Fruit fly (Drosophila melanogaster) whole organism, embryonic: ENCODE results near the gene klu.

ENCODE experiments used
- Aef1 ChIP-seq: fragments of 200-800 bp; sonication (Bioruptor generic); IDR thresholded peaks from 3 replicates; pipeline ENCODE4 v1.3.6; 2022; ENCODE audit warnings: missing biosample characterization, missing genetic modification characterization
- Awh ChIP-seq: fragments of 200-800 bp; sonication (Bioruptor generic); IDR thresholded peaks from 2 replicates; pipeline ENCODE4, ENCODE4 v1.3.6; 2022; ENCODE audit warnings: missing biosample characterization, missing genetic modification characterization
- CG12219 ChIP-seq: fragments of 200-800 bp; sonication (Bioruptor generic); optimal IDR thresholded peaks from 3 replicates; lab custom pipeline; 2018; ENCODE audit warnings: missing biosample characterization, mild to moderate bottlenecking, missing genetic modification characterization
- CG1233 ChIP-seq: fragments of 200-800 bp; sonication (Bioruptor generic); optimal IDR thresholded peaks from 4 replicates; lab custom pipeline; 2018; ENCODE audit warnings: missing biosample characterization, mild to moderate bottlenecking, missing genetic modification characterization
- CG12744 ChIP-seq: fragments of 200-800 bp; sonication (Bioruptor generic); optimal IDR thresholded peaks from 2 replicates; lab custom pipeline; 2016; ENCODE audit warnings: missing biosample characterization, missing genetic modification characterization
- CG12942 ChIP-seq: fragments of 200-800 bp; sonication (Bioruptor generic); optimal IDR thresholded peaks from 3 replicates; lab custom pipeline; 2016; ENCODE audit warnings: missing biosample characterization, missing genetic modification characterization
- CG1603 ChIP-seq: fragments of 200-800 bp; sonication (Bioruptor generic); optimal IDR thresholded peaks from 2 replicates; lab custom pipeline; 2019; ENCODE audit warnings: missing biosample characterization, mild to moderate bottlenecking, missing genetic modification characterization, moderate library complexity
- CG17361 ChIP-seq: fragments of 200-800 bp; sonication (Bioruptor generic); IDR thresholded peaks from 3 replicates; pipeline ENCODE4 v1.3.6; 2022; ENCODE audit warnings: missing biosample characterization, missing genetic modification characterization
- CG17568 ChIP-seq: fragments of 200-800 bp; sonication (Bioruptor generic); optimal IDR thresholded peaks from 2 replicates; lab custom pipeline; 2018; ENCODE audit warnings: missing biosample characterization, mild to moderate bottlenecking, missing genetic modification characterization, moderate library complexity
- CG17912 ChIP-seq: fragments of 200-800 bp; sonication (Bioruptor generic); optimal IDR thresholded peaks from 2 replicates; lab custom pipeline; 2018; ENCODE audit warnings: missing biosample characterization, mild to moderate bottlenecking, missing genetic modification characterization
- CG1792 ChIP-seq: fragments of 200-800 bp; sonication (Bioruptor generic); optimal IDR thresholded peaks from 2 replicates; lab custom pipeline; 2016; ENCODE audit warnings: missing biosample characterization, missing genetic modification characterization
- CG18262 ChIP-seq: fragments of 200-800 bp; optimal IDR thresholded peaks from 3 replicates; lab custom pipeline; 2019; ENCODE audit warnings: missing biosample characterization, mild to moderate bottlenecking, missing genetic modification characterization, moderate library complexity
- CG3065 ChIP-seq: fragments of 200-800 bp; sonication (Bioruptor generic); optimal IDR thresholded peaks from 2 replicates; lab custom pipeline; 2016; ENCODE audit warnings: missing biosample characterization, missing genetic modification characterization
- CG3838 ChIP-seq: fragments of 200-800 bp; sonication (Bioruptor generic); optimal IDR thresholded peaks from 3 replicates; lab custom pipeline; 2016; ENCODE audit warnings: missing biosample characterization, missing genetic modification characterization
- CG43689 ChIP-seq: fragments of 200-800 bp; sonication (Bioruptor generic); IDR thresholded peaks from 2 replicates; pipeline ENCODE4 v1.3.6; 2022; ENCODE audit warnings: missing biosample characterization, missing genetic modification characterization
- CG4617 ChIP-seq: fragments of 200-800 bp; sonication (Bioruptor generic); optimal IDR thresholded peaks from 3 replicates; lab custom pipeline; 2016; ENCODE audit warnings: missing biosample characterization, missing genetic modification characterization, borderline replicate concordance
- CG4820 ChIP-seq: fragments of 200-800 bp; sonication (Bioruptor generic); optimal IDR thresholded peaks from 3 replicates; lab custom pipeline; 2016; ENCODE audit warnings: missing biosample characterization, missing genetic modification characterization
- CG6175 ChIP-seq: fragments of 200-800 bp; sonication (Bioruptor generic); IDR thresholded peaks from 3 replicates; pipeline ENCODE4 v1.3.6; 2022; ENCODE audit warnings: missing biosample characterization, missing genetic modification characterization
- CG6854 ChIP-seq: fragments of 200-800 bp; sonication (Bioruptor generic); optimal IDR thresholded peaks from 3 replicates; lab custom pipeline; 2017; ENCODE audit warnings: missing biosample characterization, mild to moderate bottlenecking, missing genetic modification characterization
- CG7928 ChIP-seq: fragments of 200-800 bp; sonication (Bioruptor generic); optimal IDR thresholded peaks from 2 replicates; lab custom pipeline; 2017; ENCODE audit warnings: missing biosample characterization, mild to moderate bottlenecking, missing genetic modification characterization
- CG8388 ChIP-seq: fragments of 200-800 bp; sonication (Bioruptor generic); optimal IDR thresholded peaks from 2 replicates; lab custom pipeline; 2019; ENCODE audit warnings: missing biosample characterization, mild to moderate bottlenecking, missing genetic modification characterization, moderate library complexity
- CG9215 ChIP-seq: fragments of 200-800 bp; sonication (Bioruptor generic); IDR thresholded peaks from 2 replicates; pipeline ENCODE4 v1.3.6; 2022; ENCODE audit warnings: missing biosample characterization, missing genetic modification characterization
- CG9437 ChIP-seq: fragments of 200-800 bp; sonication (Bioruptor generic); optimal IDR thresholded peaks from 2 replicates; lab custom pipeline; 2018; ENCODE audit warnings: missing biosample characterization, mild to moderate bottlenecking, missing genetic modification characterization
- CG9609 ChIP-seq: fragments of 200-800 bp; sonication (Bioruptor generic); optimal IDR thresholded peaks from 3 replicates; lab custom pipeline; 2016; ENCODE audit warnings: missing biosample characterization, missing genetic modification characterization
- CG9797 ChIP-seq: fragments of 200-800 bp; sonication (Bioruptor generic); optimal IDR thresholded peaks from 3 replicates; lab custom pipeline; 2018; ENCODE audit warnings: missing biosample characterization, mild to moderate bottlenecking, missing genetic modification characterization
- Fer1 ChIP-seq: fragments of 200-800 bp; sonication (Bioruptor generic); optimal IDR thresholded peaks from 2 replicates; lab custom pipeline; 2017; ENCODE audit warnings: missing biosample characterization, mild to moderate bottlenecking, missing genetic modification characterization
- Jarid2 ChIP-seq: fragments of 200-800 bp; sonication (Bioruptor generic); optimal IDR thresholded peaks from 3 replicates; lab custom pipeline; 2017; ENCODE audit warnings: mild to moderate bottlenecking, missing biosample characterization, missing genetic modification reagents, missing genetic modification characterization
- Mrtf ChIP-seq: fragments of 200-800 bp; sonication (Bioruptor generic); IDR thresholded peaks from 3 replicates; pipeline ENCODE4 v1.3.6; 2022; ENCODE audit warnings: missing biosample characterization, missing genetic modification characterization
- Oli ChIP-seq: fragments of 200-800 bp; sonication (Bioruptor generic); optimal IDR thresholded peaks from 2 replicates; lab custom pipeline; 2018; ENCODE audit warnings: missing biosample characterization, mild to moderate bottlenecking, missing genetic modification characterization, moderate library complexity
- Vsx1 ChIP-seq: fragments of 200-800 bp; sonication (Bioruptor generic); optimal IDR thresholded peaks from 2 replicates; lab custom pipeline; 2017; ENCODE audit warnings: missing biosample characterization, mild to moderate bottlenecking, missing genetic modification characterization, missing genetic modification reagents
- ase ChIP-seq: fragments of 200-800 bp; sonication (Bioruptor generic); IDR thresholded peaks from 3 replicates; pipeline ENCODE4 v1.3.6; 2022; ENCODE audit warnings: missing biosample characterization, missing genetic modification characterization
- bbx ChIP-seq: fragments of 200-800 bp; sonication (Bioruptor generic); IDR thresholded peaks from 2 replicates; pipeline ENCODE4 v1.3.6; 2022; ENCODE audit warnings: missing biosample characterization, missing genetic modification characterization; ENCODE audit not compliant: partially characterized antibody
- bowl ChIP-seq: fragments of 200-800 bp; sonication (Bioruptor generic); IDR thresholded peaks from 2 replicates; pipeline ENCODE4 v1.3.6; 2022; ENCODE audit warnings: missing biosample characterization, missing genetic modification characterization
- cato ChIP-seq: fragments of 200-800 bp; sonication (Bioruptor generic); optimal IDR thresholded peaks from 2 replicates; lab custom pipeline; 2016; ENCODE audit warnings: missing biosample characterization, missing genetic modification characterization, borderline replicate concordance
- fd3F ChIP-seq: fragments of 200-800 bp; sonication (Bioruptor generic); optimal IDR thresholded peaks from 2 replicates; lab custom pipeline; 2018; ENCODE audit warnings: missing biosample characterization, mild to moderate bottlenecking, missing genetic modification characterization, moderate library complexity
- gem ChIP-seq: fragments of 200-800 bp; sonication (Bioruptor generic); optimal IDR thresholded peaks from 2 replicates; lab custom pipeline; 2019; ENCODE audit warnings: missing biosample characterization, mild to moderate bottlenecking, missing genetic modification characterization, moderate library complexity
- her ChIP-seq: fragments of 200-800 bp; sonication (Bioruptor generic); optimal IDR thresholded peaks from 2 replicates; lab custom pipeline; 2016; ENCODE audit warnings: missing biosample characterization, missing genetic modification characterization
- ind ChIP-seq: fragments of 200-800 bp; sonication (Bioruptor generic); optimal IDR thresholded peaks from 3 replicates; lab custom pipeline; 2016; ENCODE audit warnings: missing biosample characterization, missing genetic modification characterization
- lilli ChIP-seq: fragments of 200-800 bp; sonication (Bioruptor generic); optimal IDR thresholded peaks from 3 replicates; lab custom pipeline; 2016; ENCODE audit warnings: missing biosample characterization, missing genetic modification characterization
- odd ChIP-seq: fragments of 200-800 bp; sonication (Bioruptor generic); optimal IDR thresholded peaks from 2 replicates; lab custom pipeline; 2017; ENCODE audit warnings: missing biosample characterization, mild to moderate bottlenecking, missing genetic modification characterization
- p53 ChIP-seq: fragments of 200-800 bp; sonication (Bioruptor generic); optimal IDR thresholded peaks from 2 replicates; lab custom pipeline; 2016; ENCODE audit warnings: missing biosample characterization, missing genetic modification characterization
- phol ChIP-seq: fragments of 200-800 bp; sonication (Bioruptor generic); optimal IDR thresholded peaks from 3 replicates; lab custom pipeline; 2018; ENCODE audit warnings: missing biosample characterization, mild to moderate bottlenecking, missing genetic modification characterization, moderate library complexity
- sens ChIP-seq: fragments of 200-800 bp; sonication (Bioruptor generic); peaks from one replicate; lab custom pipeline; 2016; ENCODE audit warnings: missing biosample characterization, missing genetic modification characterization
- sens-2 ChIP-seq: fragments of 200-800 bp; sonication (Bioruptor generic); IDR thresholded peaks from 2 replicates; pipeline ENCODE4 v1.3.6; 2022; ENCODE audit warnings: missing biosample characterization, missing genetic modification characterization
- slp2 ChIP-seq: fragments of 200-800 bp; sonication (Bioruptor generic); optimal IDR thresholded peaks from 2 replicates; lab custom pipeline; 2016; ENCODE audit warnings: missing biosample characterization, missing genetic modification characterization
- sna ChIP-seq: fragments of 200-800 bp; sonication (Bioruptor generic); IDR thresholded peaks from 2 replicates; pipeline ENCODE4 v1.3.6; 2022; ENCODE audit warnings: missing biosample characterization, missing genetic modification characterization; ENCODE audit not compliant: partially characterized antibody
- sob ChIP-seq: fragments of 200-800 bp; sonication (Bioruptor generic); IDR thresholded peaks from 2 replicates; pipeline ENCODE4 v1.3.6; 2022; ENCODE audit warnings: missing biosample characterization, missing genetic modification characterization
- stwl ChIP-seq: fragments of 200-800 bp; sonication (Bioruptor generic); optimal IDR thresholded peaks from 3 replicates; lab custom pipeline; 2018; ENCODE audit warnings: missing biosample characterization, mild to moderate bottlenecking, missing genetic modification characterization, moderate library complexity
- wek ChIP-seq: fragments of 200-800 bp; sonication (Bioruptor generic); optimal IDR thresholded peaks from 3 replicates; lab custom pipeline; 2018; ENCODE audit warnings: missing biosample characterization, mild to moderate bottlenecking, missing genetic modification characterization, moderate library complexity
- zen ChIP-seq: fragments of 200-800 bp; sonication (Bioruptor generic); optimal IDR thresholded peaks from 3 replicates; lab custom pipeline; 2018; ENCODE audit warnings: missing biosample characterization, mild to moderate bottlenecking, missing genetic modification characterization, moderate library complexity
- zf30C ChIP-seq: fragments of 200-800 bp; sonication (Bioruptor generic); optimal IDR thresholded peaks from 3 replicates; lab custom pipeline; 2018; ENCODE audit warnings: missing biosample characterization, mild to moderate bottlenecking, missing genetic modification characterization

The klu gene

dm6 chr3L:11010410-11010827 lies 1.4 kb upstream of the klu start (continued):
- TF ChIP-seq CG3065 (GFP tag; lab: Kevin White, UChicago) (no peak), stwl (tag; lab: Kevin White, UChicago) (no peak), gem (tag; lab: Kevin White, UChicago) (no peak), Oli (tag; lab: Kevin White, UChicago) (no peak), CG9437 (GFP tag; lab: Kevin White, UChicago) (peak; percentile 9), sens-2 (GFP tag; lab: Robert Waterston, UW) (no peak), sob (GFP tag; lab: Robert Waterston, UW) (peak; percentile 55), p53 (GFP tag; lab: Kevin White, UChicago) (no peak), CG17912 (GFP tag; lab: Kevin White, UChicago) (no peak), Vsx1 (GFP tag; lab: Kevin White, UChicago) (peak; percentile 3), zf30C (no peak), CG17361 (GFP tag; lab: Robert Waterston, UW) (no peak), CG9609 (no peak), cato (no peak), CG1603 (tag; lab: Kevin White, UChicago) (no peak), Jarid2 (GFP tag; lab: Kevin White, UChicago) (peak; percentile 75), CG17568 (GFP tag; lab: Kevin White, UChicago) (no peak), CG9797 (no peak), bowl (no peak; the same call in 1 of the 2 replicates), zen (tag; lab: Kevin White, UChicago) (no peak), CG18262 (tag; lab: Kevin White, UChicago) (no peak), slp2 (GFP tag; lab: Kevin White, UChicago) (no peak), CG9215 (GFP tag; lab: Robert Waterston, UW) (no peak), lilli (GFP tag; lab: Kevin White, UChicago) (no peak), sna (peak; percentile 25; the same call in 1 of the 2 replicates), fd3F (no peak), sens (GFP tag; lab: Kevin White, UChicago) (peak; percentile 79), CG43689 (no peak), CG4617 (no peak), CG8388 (GFP tag; lab: Kevin White, UChicago) (no peak), CG3838 (no peak), Aef1 (peak; percentile 86), Fer1 (GFP tag; lab: Kevin White, UChicago) (no peak), CG1792 (GFP tag; lab: Kevin White, UChicago) (no peak), her (GFP tag; lab: Kevin White, UChicago) (peak; percentile 6), phol (tag; lab: Kevin White, UChicago) (no peak), CG12219 (no peak), ind (GFP tag; lab: Kevin White, UChicago) (no peak), ase (GFP tag; lab: Robert Waterston, UW) (peak; percentile 59; the same call in 2 of the 3 replicates), bbx (peak; percentile 58; the same call in 1 of the 2 replicates), Mrtf (GFP tag; lab: Robert Waterston, UW) (no peak), CG1233 (GFP tag; lab: Kevin White, UChicago) (no peak), CG12744 (GFP tag; lab: Kevin White, UChicago) (no peak), CG4820 (GFP tag; lab: Kevin White, UChicago) (no peak), CG12942 (GFP tag; lab: Kevin White, UChicago) (no peak), CG7928 (GFP tag; lab: Kevin White, UChicago) (no peak), CG6175 (GFP tag; lab: Robert Waterston, UW) (0 out of 3 replicates have a peak, but pooled peaks have one; percentile 19), odd (GFP tag; lab: Kevin White, UChicago) (no peak), wek (no peak), Awh (GFP tag; lab: Robert Waterston, UW) (no peak), CG6854 (GFP tag; lab: Kevin White, UChicago) (no peak)
